Worm (Caenorhabditis elegans) whole organism, L1 larva: ENCODE results near the gene snt-6.

Experiments
- C04F5.9 ChIP-seq: sonication (generic microtip); optimal IDR thresholded peaks from 2 replicates; lab custom pipeline; 2016; ENCODE audit warnings: missing genetic modification characterization, missing compliant biosample characterization
- C34B4.2 ChIP-seq: sonication (generic microtip); optimal IDR thresholded peaks from 2 replicates; lab custom pipeline; 2017; ENCODE audit warnings: mild to moderate bottlenecking, missing genetic modification characterization, missing compliant biosample characterization
- Y116A8C.19 ChIP-seq: sonication (generic microtip); optimal IDR thresholded peaks from 2 replicates; lab custom pipeline; 2016; ENCODE audit warnings: missing compliant biosample characterization, missing genetic modification characterization, borderline replicate concordance
- aha-1 ChIP-seq: fragments of 150-350 bp; optimal IDR thresholded peaks from 2 replicates; lab custom pipeline; 2014; ENCODE audit warnings: missing biosample characterization, missing genetic modification characterization
- alr-1 ChIP-seq: fragments of 200-800 bp; sonication (Bioruptor generic); optimal IDR thresholded peaks from 2 replicates; lab custom pipeline; 2018; ENCODE audit warnings: borderline replicate concordance, mild to moderate bottlenecking, missing genetic modification characterization, missing compliant biosample characterization
- aly-2 ChIP-seq: fragments of 150-350 bp; optimal IDR thresholded peaks from 2 replicates; lab custom pipeline; 2014; ENCODE audit warnings: missing biosample characterization, missing genetic modification characterization
- blmp-1 ChIP-seq: fragments of 150-350 bp; optimal IDR thresholded peaks from 2 replicates; lab custom pipeline; 2014; ENCODE audit warnings: missing biosample characterization, missing genetic modification characterization
- ceh-63 ChIP-seq: fragments of 200-800 bp; sonication (Bioruptor generic); optimal IDR thresholded peaks from 2 replicates; lab custom pipeline; 2018; ENCODE audit warnings: mild to moderate bottlenecking, missing genetic modification characterization, missing compliant biosample characterization
- ceh-88 ChIP-seq: fragments of 200-800 bp; sonication (Bioruptor generic); IDR thresholded peaks from 2 replicates; pipeline ENCODE4 v1.3.6; 2022; ENCODE audit warnings: missing genetic modification characterization, missing compliant biosample characterization
- egl-27 ChIP-seq, 2 experiments: fragments of 150-350 bp in 1 of 2; sonication (generic microtip); optimal IDR thresholded peaks; 3 replicates each; lab custom pipeline; 2017 to 2018; ENCODE audit warnings: missing biosample characterization in 2 of 2, missing genetic modification characterization in 2 of 2, missing genetic modification reagents in 2 of 2
- elt-2 ChIP-seq: sonication (generic microtip); optimal IDR thresholded peaks from 2 replicates; lab custom pipeline; 2016; ENCODE audit warnings: missing genetic modification characterization, mild to moderate bottlenecking, inconsistent platforms, missing compliant biosample characterization, missing genetic modification reagents
- elt-3 ChIP-seq, 6 experiments: fragments of 150-350 bp in 1 of 6; sonication (generic microtip); optimal IDR thresholded peaks; 2 replicates each; lab custom pipeline; 2017 to 2018; ENCODE audit warnings: missing biosample characterization in 6 of 6, missing genetic modification characterization in 6 of 6, inconsistent platforms in 1 of 6
- ets-5 ChIP-seq: fragments of 200-800 bp; sonication (Bioruptor generic); IDR thresholded peaks from 2 replicates; pipeline ENCODE4 v1.3.6; 2022; ENCODE audit warnings: missing genetic modification characterization, missing compliant biosample characterization
- fkh-4 ChIP-seq: sonication (generic microtip); optimal IDR thresholded peaks from 2 replicates; lab custom pipeline; 2016; ENCODE audit warnings: missing compliant biosample characterization, missing genetic modification characterization, borderline replicate concordance
- fos-1 ChIP-seq: fragments of 150-350 bp; optimal IDR thresholded peaks from 2 replicates; lab custom pipeline; 2014; ENCODE audit warnings: missing biosample characterization, missing genetic modification characterization
- hpl-2 ChIP-seq: fragments of 150-350 bp; optimal IDR thresholded peaks from 2 replicates; lab custom pipeline; 2014; ENCODE audit warnings: missing biosample characterization, missing genetic modification reagents, missing genetic modification characterization
- irx-1 ChIP-seq: sonication (generic microtip); optimal IDR thresholded peaks from 2 replicates; lab custom pipeline; 2016; ENCODE audit warnings: missing genetic modification characterization, missing compliant biosample characterization
- jun-1 ChIP-seq: fragments of 150-350 bp; optimal IDR thresholded peaks from 2 replicates; lab custom pipeline; 2014; ENCODE audit warnings: missing biosample characterization, missing genetic modification reagents, missing genetic modification characterization
- lin-15B ChIP-seq: fragments of 150-350 bp; sonication (generic microtip); optimal IDR thresholded peaks from 3 replicates; lab custom pipeline; 2014; ENCODE audit warnings: missing biosample characterization, missing genetic modification characterization
- lsy-2 ChIP-seq, 2 experiments: fragments of 150-350 bp; optimal IDR thresholded peaks; 2 replicates each; lab custom pipeline; 2014; ENCODE audit warnings: missing biosample characterization in 2 of 2, missing genetic modification characterization in 2 of 2
- mab-9 ChIP-seq: fragments of 200-800 bp; sonication (Bioruptor generic); IDR thresholded peaks from 2 replicates; pipeline ENCODE4 v1.3.6; 2022; ENCODE audit warnings: missing genetic modification reagents, missing genetic modification characterization, missing compliant biosample characterization
- mdl-1 ChIP-seq, 2 experiments: fragments of 150-350 bp; optimal IDR thresholded peaks; 2 replicates each; lab custom pipeline; 2014 to 2017; ENCODE audit warnings: missing biosample characterization in 2 of 2, missing genetic modification characterization in 2 of 2, inconsistent platforms in 1 of 2
- mep-1 ChIP-seq: fragments of 150-350 bp; optimal IDR thresholded peaks from 2 replicates; lab custom pipeline; 2014; ENCODE audit warnings: missing biosample characterization, missing genetic modification characterization
- nhr-12 ChIP-seq: sonication (generic microtip); optimal IDR thresholded peaks from 2 replicates; lab custom pipeline; 2017; ENCODE audit warnings: missing biosample characterization, missing genetic modification characterization
- nhr-19 ChIP-seq: fragments of 200-800 bp; sonication (Bioruptor generic); conservative IDR thresholded peaks from 2 replicates; pipeline ENCODE4 v1.3.6; 2022; ENCODE audit warnings: missing genetic modification characterization, missing compliant biosample characterization
- nhr-28 ChIP-seq: fragments of 150-350 bp; optimal IDR thresholded peaks from 2 replicates; lab custom pipeline; 2014; ENCODE audit warnings: missing biosample characterization, missing genetic modification characterization
- nhr-71 ChIP-seq: sonication (generic microtip); optimal IDR thresholded peaks from 2 replicates; lab custom pipeline; 2016; ENCODE audit warnings: mild to moderate bottlenecking, missing genetic modification characterization, moderate library complexity, missing compliant biosample characterization
- nhr-84 ChIP-seq: sonication (generic microtip); optimal IDR thresholded peaks from 2 replicates; lab custom pipeline; 2017; ENCODE audit warnings: missing biosample characterization, missing genetic modification characterization
- nhr-85 ChIP-seq: sonication (generic microtip); peaks from one replicate; lab custom pipeline; 2016; ENCODE audit warnings: missing genetic modification characterization, inconsistent platforms, missing compliant biosample characterization
- nhr-90 ChIP-seq: sonication (generic microtip); optimal IDR thresholded peaks from 2 replicates; lab custom pipeline; 2016; ENCODE audit warnings: mild to moderate bottlenecking, missing genetic modification characterization, missing compliant biosample characterization; ENCODE audit not compliant: poor library complexity
- pag-3 ChIP-seq: sonication (generic microtip); optimal IDR thresholded peaks from 2 replicates; lab custom pipeline; 2017; ENCODE audit warnings: missing genetic modification characterization, mild to moderate bottlenecking, missing compliant biosample characterization, antibody characterized with exemption, borderline replicate concordance; ENCODE audit not compliant: insufficient read depth
- pax-3 ChIP-seq: fragments of 200-800 bp; sonication (Bioruptor generic); optimal IDR thresholded peaks from 2 replicates; lab custom pipeline; 2018; ENCODE audit warnings: mild to moderate bottlenecking, missing genetic modification characterization, moderate library complexity, missing compliant biosample characterization
- rnt-1 ChIP-seq: sonication (generic microtip); optimal IDR thresholded peaks from 2 replicates; lab custom pipeline; 2016; ENCODE audit warnings: mild to moderate bottlenecking, missing genetic modification characterization, moderate library complexity, missing compliant biosample characterization
- snpc-4 ChIP-seq: fragments of 150-350 bp; optimal IDR thresholded peaks from 2 replicates; lab custom pipeline; 2014; ENCODE audit warnings: missing biosample characterization, missing genetic modification characterization
- sox-4 ChIP-seq: sonication (generic microtip); optimal IDR thresholded peaks from 2 replicates; lab custom pipeline; 2016; ENCODE audit warnings: missing genetic modification characterization, missing compliant biosample characterization
- sup-37 ChIP-seq: fragments of 200-800 bp; sonication (Bioruptor generic); optimal IDR thresholded peaks from 2 replicates; lab custom pipeline; 2018; ENCODE audit warnings: mild to moderate bottlenecking, missing genetic modification characterization, missing compliant biosample characterization
- tlp-1 ChIP-seq: fragments of 150-350 bp; optimal IDR thresholded peaks from 2 replicates; lab custom pipeline; 2014; ENCODE audit warnings: missing biosample characterization, missing genetic modification characterization
- unc-62 ChIP-seq: fragments of 150-350 bp; optimal IDR thresholded peaks from 2 replicates; lab custom pipeline; 2014; ENCODE audit warnings: missing biosample characterization, missing genetic modification reagents, missing genetic modification characterization
- unc-86 ChIP-seq: sonication (generic microtip); optimal IDR thresholded peaks from 2 replicates; lab custom pipeline; 2016; ENCODE audit warnings: missing genetic modification characterization, missing compliant biosample characterization
- unc-98 ChIP-seq: fragments of 200-800 bp; sonication (Bioruptor generic); IDR thresholded peaks from 2 replicates; pipeline ENCODE4 v1.3.6; 2022; ENCODE audit warnings: missing genetic modification characterization, missing compliant biosample characterization
- vab-15 ChIP-seq: sonication (generic microtip); optimal IDR thresholded peaks from 2 replicates; lab custom pipeline; 2017; ENCODE audit warnings: missing genotype, mild to moderate bottlenecking, missing genetic modification characterization, missing compliant biosample characterization
- zip-4 ChIP-seq: fragments of 200-800 bp; sonication (Bioruptor generic); optimal IDR thresholded peaks from 2 replicates; lab custom pipeline; 2018; ENCODE audit warnings: mild to moderate bottlenecking, missing genetic modification characterization, moderate library complexity, missing compliant biosample characterization
- ztf-11 ChIP-seq, 2 experiments: sonication (generic microtip); optimal IDR thresholded peaks; 2 replicates each; lab custom pipeline; 2016 to 2017; ENCODE audit warnings: missing genetic modification characterization in 2 of 2, missing biosample characterization in 1 of 2, missing compliant biosample characterization in 1 of 2

The snt-6 gene

ce11 chrII:791828-792227 is 41.8 kb upstream of the snt-6 start, which contains the start of gene F46F5.1:
F46F5.1 (minus strand) TSS chrII:791928.
- no peak for TF ChIP-seq nhr-19
- no peak for TF ChIP-seq alr-1 (tag; lab: Kevin White, UChicago)
- TF ChIP-seq unc-62 (GFP tag; lab: Kevin White, UChicago): no peak
- TF ChIP-seq jun-1: no peak
- no peak for TF ChIP-seq sup-37 (GFP tag; lab: Kevin White, UChicago)
- TF ChIP-seq ceh-88 (GFP tag; lab: Robert Waterston, UW): no peak
- TF ChIP-seq aha-1 (tag; lab: Kevin White, UChicago): no peak
- TF ChIP-seq mab-9 (GFP tag; lab: Robert Waterston, UW): no peak
- no peak for TF ChIP-seq egl-27 (tag; optimal IDR thresholded peaks at IDR 0.05; lab: Kevin White, UChicago)

ce11 chrII:788139-788538 is 38.1 kb upstream of the snt-6 start, which contains the start of gene F46F5.15:
F46F5.15 (plus strand) TSS chrII:788439.
- TF ChIP-seq elt-3 (tag; optimal IDR thresholded peaks at IDR 0.05; lab: Kevin White, UChicago) (no peak), ceh-88 (GFP tag; lab: Robert Waterston, UW) (no peak), pax-3 (no peak), elt-2 (tag; lab: Kevin White, UChicago) (no peak), fkh-4 (tag; lab: Kevin White, UChicago) (no peak), ets-5 (no peak), irx-1 (tag; lab: Kevin White, UChicago) (no peak), tlp-1 (tag; lab: Kevin White, UChicago) (no peak), nhr-12 (no peak), jun-1 (no peak), ztf-11 (tag; optimal IDR thresholded peaks at IDR 0.05; lab: Kevin White, UChicago) (no peak), aly-2 (tag; lab: Kevin White, UChicago) (no peak), vab-15 (tag; lab: Kevin White, UChicago) (no peak), C34B4.2 (tag; lab: Kevin White, UChicago) (no peak), blmp-1 (tag; lab: Kevin White, UChicago) (no peak), Y116A8C.19 (tag; lab: Kevin White, UChicago) (no peak), nhr-71 (no peak)

- TF ChIP-seq snpc-4 (tag; lab: Kevin White, UChicago): no peak
- TF ChIP-seq mep-1 (tag; lab: Kevin White, UChicago): no peak
- TF ChIP-seq nhr-85: no peak
- TF ChIP-seq unc-98 (GFP tag; lab: Robert Waterston, UW): no peak
- no peak for TF ChIP-seq mdl-1 (tag; optimal IDR thresholded peaks at IDR 0.05; lab: Kevin White, UChicago)
- no peak for TF ChIP-seq C04F5.9 (tag; lab: Kevin White, UChicago)
- TF ChIP-seq Y116A8C.19 (tag; lab: Kevin White, UChicago): no peak
- TF ChIP-seq, all 84 proteins: peak for 0
Measured at ce11 chrII:786938-787337, 36.9 kb upstream of the snt-6 start, which contains the start of gene F46F5.16. F46F5.16 (plus strand) TSS chrII:787238.

- TF ChIP-seq fos-1 (tag; lab: Kevin White, UChicago) (no peak), snpc-4 (tag; lab: Kevin White, UChicago) (no peak), C34B4.2 (tag; lab: Kevin White, UChicago) (no peak), blmp-1 (tag; lab: Kevin White, UChicago) (no peak), unc-98 (GFP tag; lab: Robert Waterston, UW) (no peak), lsy-2 (tag; optimal IDR thresholded peaks at IDR 0.05; lab: Kevin White, UChicago) (no peak), vab-15 (tag; lab: Kevin White, UChicago) (no peak)
Measured at ce11 chrII:783532-783931, 33.5 kb upstream of the snt-6 start, which contains the start of gene Y39F10A.6. Y39F10A.6 (minus strand) TSS chrII:783632.

- no peak for TF ChIP-seq jun-1
- TF ChIP-seq lin-15B: no peak
- TF ChIP-seq C34B4.2 (tag; lab: Kevin White, UChicago): no peak
- no peak for TF ChIP-seq zip-4
- no peak for TF ChIP-seq nhr-84 (tag; lab: Kevin White, UChicago)
- no peak for TF ChIP-seq elt-3 (tag; optimal IDR thresholded peaks at IDR 0.05; lab: Kevin White, UChicago)
- TF ChIP-seq unc-86 (tag; lab: Kevin White, UChicago): no peak
- TF ChIP-seq Y116A8C.19 (tag; lab: Kevin White, UChicago): no peak
- TF ChIP-seq ceh-63 (GFP tag; lab: Kevin White, UChicago): no peak
- TF ChIP-seq hpl-2: no peak
- no peak for TF ChIP-seq rnt-1 (tag; lab: Kevin White, UChicago)
- TF ChIP-seq nhr-28 (tag; lab: Kevin White, UChicago): no peak
- no peak for TF ChIP-seq ztf-11 (tag; optimal IDR thresholded peaks at IDR 0.05; lab: Kevin White, UChicago)
- no peak for TF ChIP-seq pag-3 (tag; lab: Kevin White, UChicago)
- TF ChIP-seq sox-4 (tag; lab: Kevin White, UChicago): no peak
- TF ChIP-seq aly-2 (tag; lab: Kevin White, UChicago): no peak
- no peak for TF ChIP-seq nhr-90 (tag; lab: Kevin White, UChicago)
- no peak for TF ChIP-seq snpc-4 (tag; lab: Kevin White, UChicago)
Measured at ce11 chrII:782903-783302, 32.9 kb upstream of the snt-6 start, which contains the start of gene Y39F10A.3. Y39F10A.3 (minus strand) TSS chrII:783003.
